Worm (Caenorhabditis elegans): ENCODE results near the gene H04M03.11.

Gene H04M03.11

DNA sequence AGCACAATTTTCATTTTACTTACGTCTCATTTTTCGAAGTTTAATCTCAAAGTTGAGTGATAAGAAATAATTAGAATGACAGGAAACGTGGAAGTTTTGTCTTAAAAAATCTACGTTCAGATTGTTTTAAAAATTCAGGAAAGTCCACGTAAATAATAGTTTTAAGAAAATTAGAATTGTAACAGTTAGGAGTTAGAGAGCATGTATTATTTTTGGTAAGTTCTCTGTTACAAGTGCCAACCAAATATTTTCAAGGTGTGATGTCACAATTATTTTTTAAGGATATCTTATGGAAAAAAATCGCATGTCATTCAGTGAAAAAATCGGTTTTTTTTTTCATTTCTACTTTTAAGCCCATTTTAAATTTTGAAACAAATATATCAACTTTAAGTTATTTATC, at the start of gene H04M03.11:
H04M03.11 (minus strand) TSS at position 101 of the 400 bp plus-strand sequence.
- TF ChIP-seq pax-3 (tag; optimal IDR thresholded peaks at IDR 0.05) (no peak), mef-2 (tag; optimal IDR thresholded peaks at IDR 0.05) (no peak), unc-86 (tag; optimal IDR thresholded peaks at IDR 0.05) (no peak), isw-1 (GFP tag; IDR thresholded peaks at IDR 0.05) (no peak), dpl-1 (GFP tag; optimal IDR thresholded peaks at IDR 0.05) (no peak), rnt-1 (tag; optimal IDR thresholded peaks at IDR 0.05) (no peak), unc-62 (GFP tag; optimal IDR thresholded peaks at IDR 0.05) (no peak), ztf-11 (tag; optimal IDR thresholded peaks at IDR 0.05) (no peak)

- no peak for TF ChIP-seq efl-3 (GFP tag; optimal IDR thresholded peaks at IDR 0.05)
- TF ChIP-seq ces-1 (GFP tag; optimal IDR thresholded peaks at IDR 0.05): no peak
- TF ChIP-seq skn-1 (tag; optimal IDR thresholded peaks at IDR 0.05): no peak
- TF ChIP-seq elt-3 (tag; optimal IDR thresholded peaks at IDR 0.05): no peak
- no peak for TF ChIP-seq egl-27 (tag; optimal IDR thresholded peaks at IDR 0.05)
- no peak for TF ChIP-seq mep-1 (tag; optimal IDR thresholded peaks at IDR 0.05)
- TF ChIP-seq swsn-7 (tag; optimal IDR thresholded peaks at IDR 0.05): no peak
- no peak for TF ChIP-seq dsc-1 (tag; optimal IDR thresholded peaks at IDR 0.05)
- TF ChIP-seq tlp-1 (tag; optimal IDR thresholded peaks at IDR 0.05): no peak
- TF ChIP-seq nhr-20 (tag; optimal IDR thresholded peaks at IDR 0.05): no peak
- TF ChIP-seq sptf-1 (tag; optimal IDR thresholded peaks at IDR 0.05): no peak
- no peak for TF ChIP-seq lin-13 (GFP tag; optimal IDR thresholded peaks at IDR 0.05)
- no peak for TF ChIP-seq lsy-2 (tag; optimal IDR thresholded peaks at IDR 0.05)
- TF ChIP-seq lin-14 (GFP tag; optimal IDR thresholded peaks at IDR 0.05): no peak
- TF ChIP-seq unc-130 (tag; optimal IDR thresholded peaks at IDR 0.05): no peak
Measured at ce11 chrIV:5934046-5934445, 49.6 kb upstream of the H04M03.11 start, which contains the start of gene H32C10.1. TSS of gene H32C10.1 (plus strand) at chrIV:5934346.

DNA sequence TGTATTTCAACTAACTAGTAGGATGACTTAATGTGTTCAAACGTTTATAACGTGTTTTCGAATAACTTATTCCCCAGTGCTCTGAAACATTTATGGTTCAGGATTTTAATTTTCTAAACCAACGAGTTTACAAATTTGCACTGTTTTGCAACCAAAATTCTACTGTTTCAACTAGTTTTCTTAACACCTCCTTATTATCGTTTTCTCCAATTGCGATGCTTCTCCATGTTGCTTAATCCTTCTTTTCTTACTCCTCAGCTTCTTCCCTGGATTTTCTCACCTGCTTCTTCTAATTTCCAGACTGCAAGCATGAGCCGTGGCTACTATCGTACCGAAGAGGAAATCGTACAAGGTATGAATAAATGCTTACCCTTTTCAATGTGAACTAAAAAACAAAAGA, 45.9 kb upstream of the H04M03.11 start, which contains the start of gene lin-33:
lin-33 (plus strand) TSS at position 301 of the 400 bp plus-strand sequence.
- TF ChIP-seq nhr-237 (tag; optimal IDR thresholded peaks at IDR 0.05) (no peak), fkh-10 (GFP tag; optimal IDR thresholded peaks at IDR 0.05) (no peak), efl-1 (optimal IDR thresholded peaks at IDR 0.05) (no peak), efl-1 (GFP tag; optimal IDR thresholded peaks at IDR 0.05 in 1 of 2) (peak in 1 of 2 experiments; percentile 86)

DNA sequence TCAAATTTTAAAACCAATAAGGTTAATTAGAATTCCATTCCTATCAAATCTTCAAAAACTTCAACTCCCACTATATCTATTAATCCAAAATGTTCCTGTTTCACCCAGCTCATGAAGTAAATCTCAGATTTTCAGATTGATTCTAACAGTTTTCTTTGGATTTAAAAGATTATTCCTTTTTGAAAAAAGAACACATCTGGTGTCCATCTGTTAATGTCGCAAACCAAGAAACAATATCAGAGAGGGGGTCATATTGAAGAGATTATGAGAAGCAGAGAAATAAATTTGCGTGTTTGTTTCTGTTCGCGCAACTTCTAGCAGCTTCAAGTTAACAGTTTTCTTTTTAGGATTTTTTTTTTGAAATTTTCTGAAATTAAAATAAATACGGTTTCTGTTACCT, 44.6 kb upstream of the H04M03.11 start:
- peak; percentile 8 for TF ChIP-seq fkh-4 (tag; optimal IDR thresholded peaks at IDR 0.05; ENCODE audit: borderline replicate concordance)
- no peak for TF ChIP-seq zip-4 (GFP tag; optimal IDR thresholded peaks at IDR 0.05)
- TF ChIP-seq lsy-2 (tag; optimal IDR thresholded peaks at IDR 0.05): no peak
- no peak for TF ChIP-seq nhr-76 (tag; optimal IDR thresholded peaks at IDR 0.05)
- TF ChIP-seq efl-1 (optimal IDR thresholded peaks at IDR 0.05): no peak
- peak in 1 of 2 experiments; percentile 34 for TF ChIP-seq efl-1 (GFP tag; optimal IDR thresholded peaks at IDR 0.05 in 1 of 2)
- TF ChIP-seq ztf-4 (tag; optimal IDR thresholded peaks at IDR 0.05): no peak
- no peak for TF ChIP-seq unc-30 (tag; optimal IDR thresholded peaks at IDR 0.05)
- TF ChIP-seq sptf-1 (tag; optimal IDR thresholded peaks at IDR 0.05): no peak
- no peak for TF ChIP-seq nhr-77 (tag; optimal IDR thresholded peaks at IDR 0.05)
- TF ChIP-seq dsc-1 (tag; optimal IDR thresholded peaks at IDR 0.05): peak; percentile 41
- TF ChIP-seq ceh-82 (tag; optimal IDR thresholded peaks at IDR 0.05): no peak
- TF ChIP-seq ztf-11 (tag; optimal IDR thresholded peaks at IDR 0.05): no peak
- no peak for TF ChIP-seq skn-1 (tag; optimal IDR thresholded peaks at IDR 0.05)
- TF ChIP-seq hlh-17 (GFP tag; optimal IDR thresholded peaks at IDR 0.05; ENCODE audit: borderline replicate concordance): no peak

- TF ChIP-seq lin-14 (GFP tag; optimal IDR thresholded peaks at IDR 0.05) (peak; percentile 60), unc-86 (tag; optimal IDR thresholded peaks at IDR 0.05) (no peak)
Measured at ce11 chrIV:5927805-5928204, 43.4 kb upstream of the H04M03.11 start.
